Worm (Caenorhabditis elegans) whole organism, young adult: ENCODE data around the gene spp-8.

ENCODE experiments used
- B0035.1 ChIP-seq: sonication (generic microtip); optimal IDR thresholded peaks from 2 replicates; lab custom pipeline; 2016; ENCODE audit warnings: missing genetic modification characterization, mild to moderate bottlenecking, missing compliant biosample characterization, missing genotype, missing genetic modification reagents
- C17E4.6 ChIP-seq: fragments of 200-800 bp; sonication (Bioruptor generic); IDR thresholded peaks from 2 replicates; pipeline ENCODE4 v1.3.6; 2022; ENCODE audit warnings: missing genetic modification reagents, missing genetic modification characterization, missing compliant biosample characterization
- ceh-40 ChIP-seq: fragments of 200-800 bp; sonication (Bioruptor generic); IDR thresholded peaks from 2 replicates; pipeline ENCODE4 v1.3.6; 2022; ENCODE audit warnings: missing genetic modification characterization, missing compliant biosample characterization
- mel-28 ChIP-seq: sonication (generic microtip); optimal IDR thresholded peaks from 2 replicates; lab custom pipeline; 2016; ENCODE audit warnings: borderline replicate concordance, mild to moderate bottlenecking, missing genetic modification characterization, missing compliant biosample characterization
- pha-4 ChIP-seq: fragments of 150-350 bp; sonication (generic microtip); optimal IDR thresholded peaks from 2 replicates; lab custom pipeline; 2014; ENCODE audit warnings: missing biosample characterization, missing genetic modification reagents, missing genetic modification characterization
- ztf-18 ChIP-seq: sonication (generic microtip); optimal IDR thresholded peaks from 2 replicates; lab custom pipeline; 2016; ENCODE audit warnings: missing genotype, mild to moderate bottlenecking, missing genetic modification characterization, missing compliant biosample characterization

DNA sequence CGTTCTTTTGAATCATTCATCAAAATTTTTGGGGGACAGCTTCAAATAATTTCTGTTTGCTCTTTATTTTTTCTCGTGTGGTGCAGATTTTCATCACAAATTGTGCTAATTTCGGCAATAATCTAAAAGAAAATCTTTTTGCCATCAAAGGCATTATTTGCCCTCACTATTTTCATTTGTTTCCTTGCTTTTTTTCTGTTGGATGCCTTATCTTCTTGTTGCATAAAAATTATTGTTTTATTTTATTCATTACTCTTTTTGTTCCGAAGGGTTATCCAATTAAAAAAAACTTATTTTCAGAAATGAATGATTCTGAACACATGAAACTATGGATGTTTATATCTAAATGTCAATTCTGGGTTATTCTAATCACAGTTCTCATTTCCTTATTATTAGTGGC lies 34.6 kb upstream of the spp-8 start, which contains the start of gene T01B11.1:
- TF ChIP-seq ceh-40 (GFP tag; lab: Robert Waterston, UW) (no peak), mel-28 (tag; lab: Kevin White, UChicago) (no peak), ztf-18 (tag; lab: Kevin White, UChicago) (no peak), B0035.1 (no peak), C17E4.6 (GFP tag; lab: Robert Waterston, UW) (no peak), pha-4 (tag; lab: Kevin White, UChicago) (no peak)
